Worm (Caenorhabditis elegans): ENCODE measurements around the gene CD4.1.

DNA sequence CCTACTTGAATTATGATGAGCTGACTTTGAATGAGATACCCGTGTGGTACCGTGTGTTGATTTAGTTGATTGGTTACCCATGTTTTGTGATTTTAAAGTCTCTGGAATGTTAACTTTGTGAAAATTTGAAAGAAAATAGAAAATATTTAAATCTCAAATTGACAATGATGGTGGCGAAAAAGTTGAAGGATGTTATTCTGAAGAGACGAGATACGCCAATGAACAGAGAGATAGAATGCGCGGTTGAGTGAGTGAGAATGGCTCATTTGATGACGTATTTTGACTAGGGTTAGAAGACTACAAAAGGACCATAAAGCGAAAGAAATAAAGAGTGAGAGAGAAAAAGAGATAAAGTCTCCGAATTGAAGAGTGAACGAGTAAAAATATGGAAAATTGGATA is 35.9 kb upstream of the CD4.1 start, which contains the start of gene glb-6:
- TF ChIP-seq ref-1 (GFP tag; conservative IDR thresholded peaks at IDR 0.05) (no peak), klf-2 (GFP tag; conservative IDR thresholded peaks at IDR 0.05) (no peak), cog-1 (tag; optimal IDR thresholded peaks at IDR 0.05) (no peak), tab-1 (GFP tag; IDR thresholded peaks at IDR 0.05) (no peak), med-1 (GFP tag; optimal IDR thresholded peaks at IDR 0.05; ENCODE audit: insufficient read depth) (no peak)
